Worm (Caenorhabditis elegans) whole organism, L1 larva: ENCODE measurements around the gene rpn-2.

ENCODE experiments used
- C16A3.4 ChIP-seq: fragments of 150-350 bp; optimal IDR thresholded peaks from 2 replicates; lab custom pipeline; 2014; ENCODE audit warnings: missing biosample characterization, missing genetic modification characterization
- C34B4.2 ChIP-seq: sonication (generic microtip); optimal IDR thresholded peaks from 2 replicates; lab custom pipeline; 2017; ENCODE audit warnings: mild to moderate bottlenecking, missing genetic modification characterization, missing compliant biosample characterization
- F16B12.6 ChIP-seq: fragments of 150-350 bp; optimal IDR thresholded peaks from 2 replicates; lab custom pipeline; 2014; ENCODE audit warnings: missing biosample characterization, missing genetic modification characterization
- Y116A8C.19 ChIP-seq: sonication (generic microtip); optimal IDR thresholded peaks from 2 replicates; lab custom pipeline; 2016; ENCODE audit warnings: missing compliant biosample characterization, missing genetic modification characterization, borderline replicate concordance
- alr-1 ChIP-seq: fragments of 200-800 bp; sonication (Bioruptor generic); optimal IDR thresholded peaks from 2 replicates; lab custom pipeline; 2018; ENCODE audit warnings: borderline replicate concordance, mild to moderate bottlenecking, missing genetic modification characterization, missing compliant biosample characterization
- ama-1 ChIP-seq: fragments of 150-350 bp; optimal IDR thresholded peaks from 2 replicates; lab custom pipeline; 2014
- ceh-63 ChIP-seq: fragments of 200-800 bp; sonication (Bioruptor generic); optimal IDR thresholded peaks from 2 replicates; lab custom pipeline; 2018; ENCODE audit warnings: mild to moderate bottlenecking, missing genetic modification characterization, missing compliant biosample characterization
- ceh-88 ChIP-seq: fragments of 200-800 bp; sonication (Bioruptor generic); IDR thresholded peaks from 2 replicates; pipeline ENCODE4 v1.3.6; 2022; ENCODE audit warnings: missing genetic modification characterization, missing compliant biosample characterization
- ceh-90 ChIP-seq: sonication (generic microtip); optimal IDR thresholded peaks from 2 replicates; lab custom pipeline; 2016; ENCODE audit warnings: missing genetic modification characterization, missing compliant biosample characterization
- ces-1 ChIP-seq: fragments of 150-350 bp; optimal IDR thresholded peaks from 2 replicates; lab custom pipeline; 2014; ENCODE audit warnings: missing biosample characterization, missing genetic modification reagents, missing genetic modification characterization
- efl-1 ChIP-seq, 4 experiments: fragments of 150-350 bp; optimal IDR thresholded peaks in 3 of 4; peaks in 1 of 4; 1 replicate in 1 of 4; 2 replicates in 3 of 4; lab custom pipeline; 2014; ENCODE audit warnings: missing biosample characterization in 2 of 4, missing genetic modification characterization in 2 of 4, missing genetic modification reagents in 2 of 4
- efl-3 ChIP-seq: fragments of 200-800 bp; sonication (Bioruptor generic); optimal IDR thresholded peaks from 2 replicates; lab custom pipeline; 2018; ENCODE audit warnings: mild to moderate bottlenecking, missing genetic modification characterization, missing compliant biosample characterization
- egl-13 ChIP-seq: sonication (generic microtip); optimal IDR thresholded peaks from 2 replicates; lab custom pipeline; 2016; ENCODE audit warnings: missing genotype, missing genetic modification reagents, missing genetic modification characterization, missing compliant biosample characterization
- egl-27 ChIP-seq, 2 experiments: fragments of 150-350 bp in 1 of 2; sonication (generic microtip); optimal IDR thresholded peaks; 3 replicates each; lab custom pipeline; 2017 to 2018; ENCODE audit warnings: missing biosample characterization in 2 of 2, missing genetic modification characterization in 2 of 2, missing genetic modification reagents in 2 of 2
- elt-2 ChIP-seq: sonication (generic microtip); optimal IDR thresholded peaks from 2 replicates; lab custom pipeline; 2016; ENCODE audit warnings: missing genetic modification characterization, mild to moderate bottlenecking, inconsistent platforms, missing compliant biosample characterization, missing genetic modification reagents
- ets-5 ChIP-seq: fragments of 200-800 bp; sonication (Bioruptor generic); IDR thresholded peaks from 2 replicates; pipeline ENCODE4 v1.3.6; 2022; ENCODE audit warnings: missing genetic modification characterization, missing compliant biosample characterization
- fkh-10 ChIP-seq: sonication (generic microtip); optimal IDR thresholded peaks from 2 replicates; lab custom pipeline; 2017; ENCODE audit warnings: missing biosample characterization, missing genetic modification reagents, missing genetic modification characterization
- hlh-17 ChIP-seq: fragments of 200-800 bp; sonication (Bioruptor generic); optimal IDR thresholded peaks from 2 replicates; lab custom pipeline; 2018; ENCODE audit warnings: missing genetic modification characterization, mild to moderate bottlenecking, missing compliant biosample characterization, moderate library complexity, borderline replicate concordance
- hlh-4 ChIP-seq: sonication (generic microtip); optimal IDR thresholded peaks from 2 replicates; lab custom pipeline; 2016; ENCODE audit warnings: mild to moderate bottlenecking, missing genetic modification characterization, missing compliant biosample characterization
- irx-1 ChIP-seq: sonication (generic microtip); optimal IDR thresholded peaks from 2 replicates; lab custom pipeline; 2016; ENCODE audit warnings: missing genetic modification characterization, missing compliant biosample characterization
- jun-1 ChIP-seq: fragments of 150-350 bp; optimal IDR thresholded peaks from 2 replicates; lab custom pipeline; 2014; ENCODE audit warnings: missing biosample characterization, missing genetic modification reagents, missing genetic modification characterization
- lin-14 ChIP-seq: fragments of 200-800 bp; sonication (Bioruptor generic); optimal IDR thresholded peaks from 2 replicates; lab custom pipeline; 2018; ENCODE audit warnings: mild to moderate bottlenecking, missing genetic modification characterization, moderate library complexity, missing compliant biosample characterization
- lin-15B ChIP-seq: fragments of 150-350 bp; sonication (generic microtip); optimal IDR thresholded peaks from 3 replicates; lab custom pipeline; 2014; ENCODE audit warnings: missing biosample characterization, missing genetic modification characterization
- lir-3 ChIP-seq: sonication (generic microtip); optimal IDR thresholded peaks from 2 replicates; lab custom pipeline; 2016; ENCODE audit warnings: mild to moderate bottlenecking, missing genetic modification characterization, moderate library complexity, missing compliant biosample characterization; ENCODE audit not compliant: poor library complexity
- lsy-2 ChIP-seq, 2 experiments: fragments of 150-350 bp; optimal IDR thresholded peaks; 2 replicates each; lab custom pipeline; 2014; ENCODE audit warnings: missing biosample characterization in 2 of 2, missing genetic modification characterization in 2 of 2
- mab-9 ChIP-seq: fragments of 200-800 bp; sonication (Bioruptor generic); IDR thresholded peaks from 2 replicates; pipeline ENCODE4 v1.3.6; 2022; ENCODE audit warnings: missing genetic modification reagents, missing genetic modification characterization, missing compliant biosample characterization
- mep-1 ChIP-seq: fragments of 150-350 bp; optimal IDR thresholded peaks from 2 replicates; lab custom pipeline; 2014; ENCODE audit warnings: missing biosample characterization, missing genetic modification characterization
- nhr-11 ChIP-seq: fragments of 150-350 bp; optimal IDR thresholded peaks from 2 replicates; lab custom pipeline; 2014; ENCODE audit warnings: missing biosample characterization, missing genetic modification characterization
- nhr-19 ChIP-seq: fragments of 200-800 bp; sonication (Bioruptor generic); conservative IDR thresholded peaks from 2 replicates; pipeline ENCODE4 v1.3.6; 2022; ENCODE audit warnings: missing genetic modification characterization, missing compliant biosample characterization
- nhr-20 ChIP-seq: sonication (generic microtip); optimal IDR thresholded peaks from 2 replicates; lab custom pipeline; 2016; ENCODE audit warnings: mild to moderate bottlenecking, missing genetic modification characterization, missing compliant biosample characterization
- nhr-237 ChIP-seq: fragments of 150-350 bp; optimal IDR thresholded peaks from 2 replicates; lab custom pipeline; 2014; ENCODE audit warnings: missing biosample characterization, missing genetic modification characterization
- nhr-71 ChIP-seq: sonication (generic microtip); optimal IDR thresholded peaks from 2 replicates; lab custom pipeline; 2016; ENCODE audit warnings: mild to moderate bottlenecking, missing genetic modification characterization, moderate library complexity, missing compliant biosample characterization
- pax-3 ChIP-seq: fragments of 200-800 bp; sonication (Bioruptor generic); optimal IDR thresholded peaks from 2 replicates; lab custom pipeline; 2018; ENCODE audit warnings: mild to moderate bottlenecking, missing genetic modification characterization, moderate library complexity, missing compliant biosample characterization
- pqm-1 ChIP-seq: sonication (generic microtip); optimal IDR thresholded peaks from 3 replicates; lab custom pipeline; 2017; ENCODE audit warnings: missing biosample characterization, missing genetic modification characterization
- rnt-1 ChIP-seq: sonication (generic microtip); optimal IDR thresholded peaks from 2 replicates; lab custom pipeline; 2016; ENCODE audit warnings: mild to moderate bottlenecking, missing genetic modification characterization, moderate library complexity, missing compliant biosample characterization
- skn-1 ChIP-seq: fragments of 150-350 bp; optimal IDR thresholded peaks from 2 replicates; lab custom pipeline; 2014; ENCODE audit warnings: missing biosample characterization, missing genetic modification characterization
- sox-4 ChIP-seq: sonication (generic microtip); optimal IDR thresholded peaks from 2 replicates; lab custom pipeline; 2016; ENCODE audit warnings: missing genetic modification characterization, missing compliant biosample characterization
- sptf-1 ChIP-seq: fragments of 150-350 bp; optimal IDR thresholded peaks from 2 replicates; lab custom pipeline; 2014; ENCODE audit warnings: missing biosample characterization, missing genetic modification characterization
- swsn-7 ChIP-seq: sonication (generic microtip); optimal IDR thresholded peaks from 2 replicates; lab custom pipeline; 2016; ENCODE audit warnings: missing genetic modification characterization, missing compliant biosample characterization
- tbx-2 ChIP-seq: sonication (generic microtip); optimal IDR thresholded peaks from 2 replicates; lab custom pipeline; 2016; ENCODE audit warnings: missing genetic modification characterization, missing compliant biosample characterization
- tlp-1 ChIP-seq: fragments of 150-350 bp; optimal IDR thresholded peaks from 2 replicates; lab custom pipeline; 2014; ENCODE audit warnings: missing biosample characterization, missing genetic modification characterization
- unc-130 ChIP-seq: fragments of 150-350 bp; optimal IDR thresholded peaks from 2 replicates; lab custom pipeline; 2017; ENCODE audit warnings: missing biosample characterization, missing genetic modification characterization, inconsistent platforms
- unc-30 ChIP-seq: sonication (generic microtip); optimal IDR thresholded peaks from 2 replicates; lab custom pipeline; 2017; ENCODE audit warnings: missing biosample characterization, missing genetic modification characterization
- vab-15 ChIP-seq: sonication (generic microtip); optimal IDR thresholded peaks from 2 replicates; lab custom pipeline; 2017; ENCODE audit warnings: missing genotype, mild to moderate bottlenecking, missing genetic modification characterization, missing compliant biosample characterization
- xbp-1 ChIP-seq: sonication (generic microtip); optimal IDR thresholded peaks from 2 replicates; lab custom pipeline; 2016; ENCODE audit warnings: missing genetic modification characterization, missing compliant biosample characterization
- zag-1 ChIP-seq: fragments of 150-350 bp; optimal IDR thresholded peaks from 2 replicates; lab custom pipeline; 2014; ENCODE audit warnings: missing biosample characterization, missing genetic modification characterization
- ztf-11 ChIP-seq, 2 experiments: sonication (generic microtip); optimal IDR thresholded peaks; 2 replicates each; lab custom pipeline; 2016 to 2017; ENCODE audit warnings: missing genetic modification characterization in 2 of 2, missing biosample characterization in 1 of 2, missing compliant biosample characterization in 1 of 2

Gene rpn-2

DNA sequence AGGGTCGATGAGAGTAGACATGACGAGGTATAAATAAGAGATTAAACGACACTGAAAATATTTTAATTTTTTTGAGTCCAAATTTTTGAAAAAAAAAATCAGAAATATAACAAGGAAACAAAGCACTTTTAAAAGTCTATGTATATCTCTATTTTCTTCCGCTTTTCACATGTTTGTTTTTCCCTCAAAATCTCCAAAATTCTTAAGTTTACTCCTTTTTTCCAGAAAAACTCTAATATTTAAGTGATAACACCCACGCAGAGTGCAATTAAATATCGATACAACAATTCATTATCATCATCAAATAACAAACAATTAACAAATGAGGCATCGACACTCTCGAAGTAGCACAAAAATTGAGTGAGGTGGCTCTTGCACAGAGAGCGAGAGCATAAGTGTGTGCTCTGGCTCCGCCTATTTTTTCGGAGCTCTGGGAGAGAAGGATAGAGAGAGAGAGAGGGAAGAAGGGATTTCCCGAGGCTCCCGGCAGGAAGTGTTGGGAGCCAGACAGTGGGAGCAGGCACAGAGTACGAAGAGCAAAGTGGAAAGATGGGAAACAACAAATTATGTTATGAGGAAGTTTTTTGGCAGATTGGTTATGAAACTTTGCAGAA, 41.2 kb upstream of the rpn-2 start, which contains the start of gene anmt-2 (continued):
- TF ChIP-seq efl-1 (optimal IDR thresholded peaks at IDR 0.05; lab: Kevin White, UChicago) = no peak
- no peak for TF ChIP-seq efl-1 (GFP tag; optimal IDR thresholded peaks at IDR 0.05 in 1 of 2; lab: Kevin White, UChicago)
- no peak for TF ChIP-seq F16B12.6
- no peak for TF ChIP-seq pax-3
- no peak for TF ChIP-seq pqm-1
- TF ChIP-seq elt-2 (tag; lab: Kevin White, UChicago) = no peak

DNA sequence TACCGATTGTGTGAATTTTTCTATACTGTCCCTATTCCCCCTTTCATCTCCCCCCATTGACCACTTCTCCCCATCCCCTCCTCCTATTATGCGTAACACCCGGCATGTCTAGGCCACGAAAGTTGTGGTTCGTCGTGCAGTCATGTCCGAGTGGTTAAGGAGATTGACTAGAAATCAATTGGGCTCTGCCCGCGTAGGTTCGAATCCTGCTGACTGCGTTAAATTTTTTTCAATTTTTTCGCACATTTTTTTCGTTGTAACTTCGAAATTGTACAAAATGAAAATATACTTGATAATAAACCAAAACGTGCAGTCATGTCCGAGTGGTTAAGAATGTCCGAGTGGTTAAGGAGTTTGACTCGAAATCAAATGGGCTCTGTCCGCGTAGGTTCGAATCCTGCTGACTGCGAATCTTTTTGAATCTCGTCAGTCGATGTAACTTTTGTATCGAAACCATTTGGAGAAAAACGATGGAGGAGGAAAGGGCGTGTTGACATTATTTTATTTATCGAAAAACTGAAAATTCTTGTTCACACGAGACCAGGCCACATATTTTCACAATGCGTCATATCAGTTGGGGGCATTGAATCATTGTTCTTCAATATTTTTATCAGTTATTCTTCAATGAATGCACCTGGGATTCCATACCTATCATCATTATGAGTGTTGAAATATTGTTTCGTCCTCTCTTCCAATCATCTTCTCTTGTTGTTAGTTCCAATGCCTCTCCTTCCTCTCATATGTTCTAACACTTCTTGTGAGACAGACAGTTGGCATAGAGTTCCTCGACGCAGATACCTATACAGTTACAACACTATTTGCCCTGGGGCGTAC, 40.1 kb upstream of the rpn-2 start, which contains the start of gene nfm-1:
TSS of gene nfm-1 (plus strand) at position 812 of the 834 bp plus-strand sequence.
- TF ChIP-seq nhr-19 (peak; percentile 71), ces-1 (GFP tag; lab: Kevin White, UChicago) (no peak), mab-9 (no peak), ets-5 (GFP tag; lab: Robert Waterston, UW) (no peak), rnt-1 (tag; lab: Kevin White, UChicago) (peak; percentile 63), pqm-1 (no peak), tlp-1 (tag; lab: Kevin White, UChicago) (no peak), pax-3 (no peak), skn-1 (tag; lab: Kevin White, UChicago) (peak; percentile 24), lir-3 (tag; lab: Kevin White, UChicago) (no peak), unc-130 (peak; percentile 64), zag-1 (tag; lab: Kevin White, UChicago) (no peak), C16A3.4 (peak; percentile 57), jun-1 (tag; lab: Kevin White, UChicago) (no peak), hlh-17 (no peak), mep-1 (tag; lab: Kevin White, UChicago) (peak; percentile 77), sptf-1 (tag; lab: Kevin White, UChicago) (no peak), nhr-11 (no peak), tbx-2 (tag; lab: Kevin White, UChicago) (peak; percentile 35), nhr-71 (peak; percentile 72), hlh-4 (no peak), egl-27 (tag; optimal IDR thresholded peaks at IDR 0.05; lab: Kevin White, UChicago) (peak in 1 of 2 experiments; percentile 3), efl-3 (no peak), lin-14 (peak; percentile 72), ztf-11 (tag; optimal IDR thresholded peaks at IDR 0.05; lab: Kevin White, UChicago) (no peak), C34B4.2 (tag; lab: Kevin White, UChicago) (no peak), Y116A8C.19 (tag; lab: Kevin White, UChicago) (no peak), fkh-10 (GFP tag; lab: Kevin White, UChicago) (no peak), swsn-7 (tag; lab: Kevin White, UChicago) (peak; percentile 59), ama-1 (no peak), lsy-2 (tag; optimal IDR thresholded peaks at IDR 0.05; lab: Kevin White, UChicago) (peak; percentile 45 to 73), unc-30 (tag; lab: Kevin White, UChicago) (no peak), ceh-90 (tag; lab: Kevin White, UChicago) (no peak), vab-15 (tag; lab: Kevin White, UChicago) (peak; percentile 15), nhr-20 (tag; lab: Kevin White, UChicago) (peak; percentile 38), xbp-1 (tag; lab: Kevin White, UChicago) (peak; percentile 40), lin-15B (tag; lab: Kevin White, UChicago) (peak; percentile 5), alr-1 (tag; lab: Kevin White, UChicago) (no peak), sox-4 (tag; lab: Kevin White, UChicago) (no peak), ceh-88 (GFP tag; lab: Robert Waterston, UW) (0 out of 2 replicates have a peak, but pooled peaks have one; percentile 18), ceh-63 (GFP tag; lab: Kevin White, UChicago) (no peak), nhr-237 (tag; lab: Kevin White, UChicago) (peak; percentile 33), efl-1 (optimal IDR thresholded peaks at IDR 0.05; lab: Kevin White, UChicago) (peak; percentile 50 to 62), efl-1 (GFP tag; optimal IDR thresholded peaks at IDR 0.05 in 1 of 2; lab: Kevin White, UChicago) (peak; percentile 30 to 93), irx-1 (tag; lab: Kevin White, UChicago) (peak; percentile 58), egl-13 (tag; lab: Kevin White, UChicago) (peak; percentile 19)
